Fruit fly (Drosophila melanogaster) whole organism, prepupa: ENCODE measurements around the gene CG43182.

ENCODE experiments used
- CG10669 ChIP-seq: fragments of 200-800 bp; sonication (Bioruptor generic); optimal IDR thresholded peaks from 3 replicates; lab custom pipeline; 2018; ENCODE audit warnings: missing biosample characterization, mild to moderate bottlenecking, missing genetic modification characterization, moderate library complexity
- CG11902 ChIP-seq: fragments of 200-800 bp; sonication (Bioruptor generic); optimal IDR thresholded peaks from 3 replicates; lab custom pipeline; 2016; ENCODE audit warnings: missing biosample characterization, missing genetic modification characterization
- CG15336 ChIP-seq: fragments of 200-800 bp; sonication (Bioruptor generic); IDR thresholded peaks from 2 replicates; pipeline ENCODE4 v1.3.6; 2022; ENCODE audit warnings: missing biosample characterization, missing genetic modification characterization
- CG1621 ChIP-seq: fragments of 200-800 bp; sonication (Bioruptor generic); optimal IDR thresholded peaks from 3 replicates; lab custom pipeline; 2018; ENCODE audit warnings: missing biosample characterization, mild to moderate bottlenecking, missing genetic modification characterization
- CG16779 ChIP-seq: fragments of 200-800 bp; sonication (Bioruptor generic); optimal IDR thresholded peaks from 3 replicates; lab custom pipeline; 2017; ENCODE audit warnings: missing biosample characterization, mild to moderate bottlenecking, missing genetic modification characterization
- CG3032 ChIP-seq: fragments of 200-800 bp; optimal IDR thresholded peaks from 2 replicates; lab custom pipeline; 2019; ENCODE audit warnings: missing biosample characterization, mild to moderate bottlenecking, missing genetic modification characterization, moderate library complexity
- CG31627 ChIP-seq: fragments of 200-800 bp; sonication (Bioruptor generic); optimal IDR thresholded peaks from 3 replicates; lab custom pipeline; 2016; ENCODE audit warnings: missing biosample characterization, missing genetic modification characterization
- CG32006 ChIP-seq: fragments of 200-800 bp; sonication (Bioruptor generic); optimal IDR thresholded peaks from 3 replicates; lab custom pipeline; 2017; ENCODE audit warnings: missing biosample characterization, mild to moderate bottlenecking, missing genetic modification characterization
- CG3919 ChIP-seq: fragments of 200-800 bp; sonication (Bioruptor generic); optimal IDR thresholded peaks from 3 replicates; lab custom pipeline; 2016; ENCODE audit warnings: missing biosample characterization, missing genetic modification characterization
- CG6163 ChIP-seq: fragments of 200-800 bp; sonication (Bioruptor generic); IDR thresholded peaks from 3 replicates; pipeline ENCODE4 v1.3.6; 2022; ENCODE audit warnings: missing biosample characterization, missing genetic modification characterization
- CG6276 ChIP-seq: fragments of 200-800 bp; sonication (Bioruptor generic); optimal IDR thresholded peaks from 2 replicates; lab custom pipeline; 2017; ENCODE audit warnings: missing biosample characterization, mild to moderate bottlenecking, missing genetic modification characterization
- CG6792 ChIP-seq: fragments of 200-800 bp; sonication (Bioruptor generic); optimal IDR thresholded peaks from 3 replicates; lab custom pipeline; 2016; ENCODE audit warnings: missing biosample characterization, missing genetic modification characterization
- CG6808 ChIP-seq: fragments of 200-800 bp; sonication (Bioruptor generic); optimal IDR thresholded peaks from 3 replicates; lab custom pipeline; 2017; ENCODE audit warnings: missing biosample characterization, missing genetic modification characterization, mild to moderate bottlenecking, moderate library complexity, missing genetic modification reagents
- CG6854 ChIP-seq: fragments of 200-800 bp; sonication (Bioruptor generic); optimal IDR thresholded peaks from 2 replicates; lab custom pipeline; 2017; ENCODE audit warnings: missing biosample characterization, mild to moderate bottlenecking, missing genetic modification characterization
- CG8119 ChIP-seq: fragments of 200-800 bp; sonication (Bioruptor generic); IDR thresholded peaks from 3 replicates; pipeline ENCODE4 v1.3.6; 2022; ENCODE audit warnings: missing biosample characterization, missing genetic modification characterization
- CG8319 ChIP-seq: fragments of 200-800 bp; sonication (Bioruptor generic); optimal IDR thresholded peaks from 3 replicates; lab custom pipeline; 2016; ENCODE audit warnings: missing biosample characterization, missing genetic modification characterization
- CG8632 ChIP-seq: fragments of 200-800 bp; sonication (Bioruptor generic); optimal IDR thresholded peaks from 3 replicates; lab custom pipeline; 2016; ENCODE audit warnings: missing biosample characterization, missing genetic modification characterization
- CG9139 ChIP-seq: fragments of 200-800 bp; sonication (Bioruptor generic); optimal IDR thresholded peaks from 3 replicates; lab custom pipeline; 2017; ENCODE audit warnings: missing biosample characterization, mild to moderate bottlenecking, missing genetic modification characterization
- Eip75B ChIP-seq: fragments of 200-800 bp; sonication (Bioruptor generic); optimal IDR thresholded peaks from 3 replicates; lab custom pipeline; 2016; ENCODE audit warnings: missing biosample characterization, missing genetic modification characterization
- Eip78C ChIP-seq: fragments of 200-800 bp; sonication (Bioruptor generic); peaks from one replicate; lab custom pipeline; 2016; ENCODE audit warnings: missing biosample characterization, missing genetic modification characterization
- Eip93F ChIP-seq: fragments of 200-800 bp; sonication (Bioruptor generic); optimal IDR thresholded peaks from 2 replicates; lab custom pipeline; 2016; ENCODE audit warnings: missing biosample characterization, mild to moderate bottlenecking, missing genetic modification characterization
- Ets21C ChIP-seq: fragments of 200-800 bp; sonication (Bioruptor generic); optimal IDR thresholded peaks from 3 replicates; lab custom pipeline; 2016; ENCODE audit warnings: missing biosample characterization, missing genetic modification characterization
- Ets96B ChIP-seq: fragments of 200-800 bp; optimal IDR thresholded peaks from 2 replicates; lab custom pipeline; 2019; ENCODE audit warnings: missing biosample characterization, mild to moderate bottlenecking, missing genetic modification characterization, moderate library complexity
- Gug ChIP-seq: fragments of 200-800 bp; sonication (Bioruptor generic); IDR thresholded peaks from 2 replicates; pipeline ENCODE4 v1.3.6; 2022; ENCODE audit warnings: missing biosample characterization, missing genetic modification characterization
- Hr38 ChIP-seq: sonication (Bioruptor generic); optimal IDR thresholded peaks from 2 replicates; lab custom pipeline; 2016; ENCODE audit warnings: missing biosample characterization, missing genetic modification characterization
- Hr39 ChIP-seq: fragments of 200-800 bp; sonication (Bioruptor generic); optimal IDR thresholded peaks from 2 replicates; lab custom pipeline; 2016; ENCODE audit warnings: missing biosample characterization, missing genetic modification characterization
- Hr4 ChIP-seq: fragments of 200-800 bp; sonication (Bioruptor generic); optimal IDR thresholded peaks from 3 replicates; lab custom pipeline; 2016; ENCODE audit warnings: missing biosample characterization, missing genetic modification characterization
- Lpt ChIP-seq: fragments of 200-800 bp; sonication (Bioruptor generic); optimal IDR thresholded peaks from 3 replicates; lab custom pipeline; 2016; ENCODE audit warnings: missing biosample characterization, missing genetic modification characterization
- Met ChIP-seq: fragments of 200-800 bp; sonication (Bioruptor generic); optimal IDR thresholded peaks from 3 replicates; lab custom pipeline; 2016; ENCODE audit warnings: missing biosample characterization, missing genetic modification characterization
- OdsH ChIP-seq: fragments of 200-800 bp; sonication (Bioruptor generic); optimal IDR thresholded peaks from 3 replicates; lab custom pipeline; 2016; ENCODE audit warnings: missing biosample characterization, missing genetic modification characterization
- Smox ChIP-seq: fragments of 200-800 bp; sonication (Bioruptor generic); optimal IDR thresholded peaks from 3 replicates; lab custom pipeline; 2016; ENCODE audit warnings: missing biosample characterization, missing genetic modification characterization
- Sox102F ChIP-seq: fragments of 200-800 bp; sonication (Bioruptor generic); optimal IDR thresholded peaks from 2 replicates; lab custom pipeline; 2016; ENCODE audit warnings: missing biosample characterization, mild to moderate bottlenecking, missing genetic modification characterization
- Sox15 ChIP-seq: fragments of 200-800 bp; sonication (Bioruptor generic); optimal IDR thresholded peaks from 3 replicates; lab custom pipeline; 2016; ENCODE audit warnings: missing biosample characterization, missing genetic modification characterization
- achi ChIP-seq: fragments of 200-800 bp; sonication (Bioruptor generic); optimal IDR thresholded peaks from 3 replicates; lab custom pipeline; 2016; ENCODE audit warnings: missing biosample characterization, missing genetic modification characterization
- acj6 ChIP-seq: fragments of 200-800 bp; sonication (Bioruptor generic); optimal IDR thresholded peaks from 3 replicates; lab custom pipeline; 2016; ENCODE audit warnings: missing biosample characterization, missing genetic modification characterization
- cyc ChIP-seq: fragments of 200-800 bp; sonication (Bioruptor generic); optimal IDR thresholded peaks from 3 replicates; lab custom pipeline; 2016; ENCODE audit warnings: missing biosample characterization, missing genetic modification characterization
- dac ChIP-seq: fragments of 200-800 bp; sonication (Bioruptor generic); optimal IDR thresholded peaks from 2 replicates; lab custom pipeline; 2017; ENCODE audit warnings: missing biosample characterization, mild to moderate bottlenecking, missing genetic modification characterization
- dsx ChIP-seq: fragments of 200-800 bp; optimal IDR thresholded peaks from 3 replicates; lab custom pipeline; 2019; ENCODE audit warnings: missing biosample characterization, mild to moderate bottlenecking, missing genetic modification characterization, moderate library complexity; ENCODE audit not compliant: poor library complexity, severe bottlenecking
- eg ChIP-seq: fragments of 200-800 bp; sonication (Bioruptor generic); IDR thresholded peaks from 3 replicates; pipeline ENCODE4 v1.3.6; 2022; ENCODE audit warnings: missing biosample characterization, missing genetic modification characterization
- esn ChIP-seq: fragments of 200-800 bp; sonication (Bioruptor generic); optimal IDR thresholded peaks from 2 replicates; lab custom pipeline; 2016; ENCODE audit warnings: missing biosample characterization, mild to moderate bottlenecking, missing genetic modification characterization, moderate library complexity
- fd59A ChIP-seq: fragments of 200-800 bp; sonication (Bioruptor generic); optimal IDR thresholded peaks from 2 replicates; lab custom pipeline; 2017; ENCODE audit warnings: missing biosample characterization, mild to moderate bottlenecking, missing genetic modification characterization, missing genetic modification reagents
- fkh ChIP-seq: fragments of 200-800 bp; sonication (Bioruptor generic); optimal IDR thresholded peaks from 3 replicates; lab custom pipeline; 2017; ENCODE audit warnings: missing biosample characterization, mild to moderate bottlenecking, missing genetic modification characterization, moderate library complexity
- lz ChIP-seq: fragments of 200-800 bp; sonication (Bioruptor generic); optimal IDR thresholded peaks from 3 replicates; lab custom pipeline; 2016; ENCODE audit warnings: missing biosample characterization, missing genetic modification characterization
- salr ChIP-seq, 2 experiments: fragments of 200-800 bp; sonication (Bioruptor generic); optimal IDR thresholded peaks; 3 replicates each; lab custom pipeline; 2016 to 2018; ENCODE audit warnings: missing biosample characterization in 2 of 2, missing genetic modification characterization in 2 of 2, mild to moderate bottlenecking in 1 of 2
- ss ChIP-seq, 2 experiments: fragments of 200-800 bp; sonication (Bioruptor generic); optimal IDR thresholded peaks; 2 replicates in 1 of 2; 3 replicates in 1 of 2; lab custom pipeline; 2017 to 2018; ENCODE audit warnings: mild to moderate bottlenecking in 2 of 2, missing biosample characterization in 2 of 2, missing genetic modification characterization in 2 of 2, moderate library complexity in 1 of 2
- svp ChIP-seq: fragments of 200-800 bp; sonication (Bioruptor generic); peaks from one replicate; lab custom pipeline; 2016; ENCODE audit warnings: missing biosample characterization, missing genetic modification characterization
- topi ChIP-seq: fragments of 200-800 bp; sonication (Bioruptor generic); optimal IDR thresholded peaks from 3 replicates; lab custom pipeline; 2016; ENCODE audit warnings: missing biosample characterization, missing genetic modification characterization

CG43182 gene

DNA sequence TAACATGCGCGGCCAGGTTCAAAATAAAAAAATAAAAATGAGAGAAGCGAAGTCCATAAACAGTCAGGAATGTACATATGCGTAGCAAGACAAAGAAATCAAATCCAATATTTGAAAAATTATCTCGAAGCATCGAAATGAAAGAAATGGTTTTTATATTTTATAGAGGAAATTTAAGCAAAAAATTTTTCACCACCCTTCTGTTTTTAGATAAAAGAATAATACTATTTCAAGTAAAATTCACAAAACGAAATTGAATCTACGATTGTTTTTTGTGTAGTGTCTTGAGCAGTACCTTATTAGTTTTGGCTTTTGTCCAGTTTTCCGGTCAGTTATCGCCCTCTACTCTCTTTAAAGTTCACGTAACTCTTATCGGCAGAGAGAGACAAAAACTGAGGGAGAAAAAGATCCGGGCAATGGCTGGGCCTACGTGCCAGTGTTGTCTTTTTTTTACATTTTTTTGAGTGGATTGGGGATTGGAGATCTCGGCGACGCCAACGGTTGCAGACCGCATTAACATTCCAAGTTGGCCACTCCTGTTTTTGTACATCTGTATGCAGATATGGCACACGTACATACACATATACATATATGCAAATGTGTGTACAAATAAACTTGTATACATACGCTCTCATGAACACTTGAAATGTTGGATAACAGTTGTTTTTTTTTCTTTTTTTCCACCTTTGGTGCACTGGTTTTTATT is 12.8 kb upstream of the CG43182 start (continued):
- TF ChIP-seq CG3032 (tag; lab: Kevin White, UChicago), result peak; percentile 10
- peak; percentile 45 for TF ChIP-seq CG8319
- peak; percentile 1 for TF ChIP-seq CG10669
- no peak for TF ChIP-seq Gug (GFP tag; lab: Robert Waterston, UW)
- peak; percentile 68 for TF ChIP-seq svp (GFP tag; lab: Kevin White, UChicago)
- TF ChIP-seq Hr38 (GFP tag; lab: Kevin White, UChicago), result no peak
- TF ChIP-seq CG15336, result peak; percentile 53; the same call in 1 of the 2 replicates
- TF ChIP-seq Ets96B (tag; lab: Kevin White, UChicago), result peak; percentile 3
- peak; percentile 31 for TF ChIP-seq esn (GFP tag; lab: Kevin White, UChicago)
- TF ChIP-seq Lpt (GFP tag; lab: Kevin White, UChicago), result peak; percentile 6
- TF ChIP-seq fkh, result no peak
- peak; percentile 18 for TF ChIP-seq cyc (GFP tag; lab: Kevin White, UChicago)
- TF ChIP-seq achi, result peak; percentile 48
- TF ChIP-seq CG3919 (GFP tag; lab: Kevin White, UChicago), result peak; percentile 66
- no peak for TF ChIP-seq Eip93F (GFP tag; lab: Kevin White, UChicago)
- peak; percentile 43 for TF ChIP-seq Smox (GFP tag; lab: Kevin White, UChicago)
- TF ChIP-seq OdsH (GFP tag; lab: Kevin White, UChicago), result peak; percentile 43
- peak; percentile 49; the same call in 1 of the 3 replicates for TF ChIP-seq CG8119 (GFP tag; lab: Robert Waterston, UW)
- TF ChIP-seq Ets21C, result peak; percentile 8
- TF ChIP-seq dsx (GFP tag; lab: Kevin White, UChicago), result no peak
- TF ChIP-seq dac (GFP tag; lab: Kevin White, UChicago), result no peak
- peak; percentile 59; the same call in 2 of the 3 replicates for TF ChIP-seq CG6163 (GFP tag; lab: Robert Waterston, UW)
- peak; percentile 47 for TF ChIP-seq Hr4 (GFP tag; lab: Kevin White, UChicago)
- peak in 1 of 2 experiments; percentile 12 for TF ChIP-seq ss (GFP tag; optimal IDR thresholded peaks at IDR 0.05; lab: Kevin White, UChicago)
- TF ChIP-seq, all 60 proteins: peak for 39

DNA sequence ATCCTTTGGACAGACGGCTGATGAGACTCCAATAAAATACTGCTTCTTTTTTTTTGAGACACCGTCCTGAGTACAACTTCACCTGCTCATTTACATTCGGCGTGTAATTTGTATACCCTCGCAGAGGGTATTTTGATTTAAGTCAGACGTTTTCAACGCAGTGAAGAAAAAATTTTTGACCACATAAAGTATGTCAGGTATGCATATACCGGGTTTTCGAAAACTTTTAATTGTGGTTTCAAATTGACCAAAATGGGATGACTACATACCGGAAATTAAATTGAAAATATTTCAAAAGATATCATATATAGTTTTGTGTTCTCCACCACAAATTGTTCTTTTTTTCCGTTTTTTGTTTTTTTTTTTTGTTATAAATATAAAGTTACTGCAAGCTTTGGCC is 12.1 kb upstream of the CG43182 start:
- TF ChIP-seq fkh, result no peak
- peak; percentile 37 for TF ChIP-seq OdsH (GFP tag; lab: Kevin White, UChicago)
- no peak for TF ChIP-seq Eip93F (GFP tag; lab: Kevin White, UChicago)
- TF ChIP-seq CG3919 (GFP tag; lab: Kevin White, UChicago), result peak; percentile 51
- TF ChIP-seq Met, result no peak
- TF ChIP-seq Gug (GFP tag; lab: Robert Waterston, UW), result no peak
- TF ChIP-seq cyc (GFP tag; lab: Kevin White, UChicago), result peak; percentile 3
- peak; percentile 20 for TF ChIP-seq acj6
- no peak for TF ChIP-seq CG6808 (GFP tag; lab: Kevin White, UChicago)
- TF ChIP-seq fd59A, result no peak
- TF ChIP-seq Ets96B (tag; lab: Kevin White, UChicago), result no peak
- TF ChIP-seq dac (GFP tag; lab: Kevin White, UChicago), result no peak
- no peak for TF ChIP-seq Hr38 (GFP tag; lab: Kevin White, UChicago)
- no peak for TF ChIP-seq Ets21C
- peak; percentile 23 for TF ChIP-seq lz
- peak; percentile 21 for TF ChIP-seq Smox (GFP tag; lab: Kevin White, UChicago)
- peak; percentile 14 for TF ChIP-seq CG11902 (GFP tag; lab: Kevin White, UChicago)
- peak; percentile 68 for TF ChIP-seq svp (GFP tag; lab: Kevin White, UChicago)
- peak; percentile 8 for TF ChIP-seq Hr39 (GFP tag; lab: Kevin White, UChicago)
- TF ChIP-seq esn (GFP tag; lab: Kevin White, UChicago), result peak; percentile 25
- TF ChIP-seq CG6854, result no peak
- no peak for TF ChIP-seq CG9139 (GFP tag; lab: Kevin White, UChicago)
- TF ChIP-seq CG6276, result no peak
- peak; percentile 49 for TF ChIP-seq CG8632 (GFP tag; lab: Kevin White, UChicago)
- TF ChIP-seq CG1621 (tag; lab: Kevin White, UChicago), result no peak
- peak; percentile 31 for TF ChIP-seq topi (GFP tag; lab: Kevin White, UChicago)
- peak; percentile 16 for TF ChIP-seq CG6792 (GFP tag; lab: Kevin White, UChicago)
- no peak for TF ChIP-seq CG31627 (GFP tag; lab: Kevin White, UChicago)
- no peak for TF ChIP-seq CG10669
- peak; percentile 89 for TF ChIP-seq Eip78C (GFP tag; lab: Kevin White, UChicago)
- peak; percentile 41 for TF ChIP-seq Hr4 (GFP tag; lab: Kevin White, UChicago)
- TF ChIP-seq Eip75B (GFP tag; lab: Kevin White, UChicago), result peak; percentile 6
- no peak for TF ChIP-seq salr (GFP tag; optimal IDR thresholded peaks at IDR 0.05; lab: Kevin White, UChicago)
- TF ChIP-seq CG16779, result no peak
- TF ChIP-seq CG32006, result no peak
- TF ChIP-seq eg (GFP tag; lab: Robert Waterston, UW), result no peak
- no peak for TF ChIP-seq Sox102F (GFP tag; lab: Kevin White, UChicago)
- TF ChIP-seq Sox15 (GFP tag; lab: Kevin White, UChicago), result peak; percentile 34
